Worm (Caenorhabditis elegans) whole organism, early embryonic: Measurements from ENCODE around the gene F56C3.10.

Experiments
- F13C5.2 ChIP-seq: sonication (generic microtip); optimal IDR thresholded peaks from 2 replicates; lab custom pipeline; 2017; ENCODE audit warnings: mild to moderate bottlenecking, missing genetic modification characterization, inconsistent platforms, missing compliant biosample characterization
- aly-1 ChIP-seq: sonication (generic microtip); optimal IDR thresholded peaks from 2 replicates; lab custom pipeline; 2016; ENCODE audit warnings: missing genetic modification characterization, missing compliant biosample characterization
- ama-1 ChIP-seq: fragments of 150-350 bp; optimal IDR thresholded peaks from 2 replicates; lab custom pipeline; 2014
- ceh-36 ChIP-seq: sonication (generic microtip); optimal IDR thresholded peaks from 2 replicates; lab custom pipeline; 2016; ENCODE audit warnings: missing genetic modification characterization, inconsistent platforms, missing compliant biosample characterization
- ets-7 ChIP-seq: sonication (generic microtip); optimal IDR thresholded peaks from 2 replicates; lab custom pipeline; 2016; ENCODE audit warnings: missing genotype, missing genetic modification characterization, missing compliant biosample characterization
- flt-1 ChIP-seq: fragments of 200-800 bp; sonication (Bioruptor generic); IDR thresholded peaks from 2 replicates; pipeline ENCODE4 v1.3.6; 2022; ENCODE audit warnings: missing genetic modification characterization, missing compliant biosample characterization
- hmg-4 ChIP-seq: fragments of 200-800 bp; sonication (Bioruptor generic); optimal IDR thresholded peaks from 2 replicates; lab custom pipeline; 2018; ENCODE audit warnings: mild to moderate bottlenecking, missing genetic modification characterization, missing compliant biosample characterization
- hnd-1 ChIP-seq: sonication (generic microtip); optimal IDR thresholded peaks from 2 replicates; lab custom pipeline; 2016; ENCODE audit warnings: missing genetic modification characterization, missing compliant biosample characterization
- pes-1 ChIP-seq: fragments of 200-800 bp; sonication (Bioruptor generic); IDR thresholded peaks from 2 replicates; pipeline ENCODE4 v1.3.6; 2022; ENCODE audit warnings: missing genetic modification reagents, missing genetic modification characterization, missing compliant biosample characterization
- sea-1 ChIP-seq: fragments of 200-800 bp; sonication (Bioruptor generic); conservative IDR thresholded peaks from 2 replicates; pipeline ENCODE4 v1.3.6; 2022; ENCODE audit warnings: missing genetic modification characterization, missing compliant biosample characterization
- tbx-11 ChIP-seq: fragments of 200-800 bp; sonication (Bioruptor generic); IDR thresholded peaks from 2 replicates; pipeline ENCODE4 v1.3.6; 2022; ENCODE audit warnings: missing genetic modification characterization, missing compliant biosample characterization
- tbx-37 ChIP-seq: fragments of 200-800 bp; sonication (Bioruptor generic); conservative IDR thresholded peaks from 2 replicates; pipeline ENCODE4 v1.3.6; 2022; ENCODE audit warnings: missing genetic modification reagents, missing genetic modification characterization, missing compliant biosample characterization
- tra-4 ChIP-seq: sonication (generic microtip); optimal IDR thresholded peaks from 2 replicates; lab custom pipeline; 2017; ENCODE audit warnings: missing genetic modification characterization, missing compliant biosample characterization

ce11 chrX:1394437-1394836 lies 13.0 kb upstream of the F56C3.10 start:
- TF ChIP-seq ama-1 (lab: Kevin White, UChicago) (no peak), pes-1 (GFP tag; lab: Robert Waterston, UW) (no peak), hnd-1 (tag; lab: Kevin White, UChicago) (no peak), tbx-37 (no peak), hmg-4 (GFP tag; lab: Kevin White, UChicago) (no peak), tbx-11 (GFP tag; lab: Robert Waterston, UW) (no peak), aly-1 (no peak), ets-7 (no peak), ceh-36 (no peak), tra-4 (tag; lab: Kevin White, UChicago) (no peak), F13C5.2 (tag; lab: Kevin White, UChicago) (no peak), sea-1 (no peak), flt-1 (GFP tag; lab: Robert Waterston, UW) (no peak)
